Fruit fly (Drosophila melanogaster) whole organism, embryonic: Measurements from ENCODE around the gene Nf1.
A peak's percentile ranks its signal among the peaks of the same experiment; 100 is the strongest.

ENCODE experiments used
- CG10209 ChIP-seq: fragments of 200-800 bp; sonication (Bioruptor generic); optimal IDR thresholded peaks from 3 replicates; lab custom pipeline; 2017; ENCODE audit warnings: missing biosample characterization, mild to moderate bottlenecking, missing genetic modification characterization, missing genetic modification reagents
- CG10321 ChIP-seq: fragments of 200-800 bp; sonication (Bioruptor generic); IDR thresholded peaks from 2 replicates; pipeline ENCODE4 v1.3.6; 2022; ENCODE audit warnings: missing biosample characterization, missing genetic modification characterization
- CG10366 ChIP-seq: fragments of 200-800 bp; sonication (Bioruptor generic); IDR thresholded peaks from 2 replicates; pipeline ENCODE4 v1.3.6; 2022; ENCODE audit warnings: missing biosample characterization, missing genetic modification characterization
- CG12104 ChIP-seq: fragments of 200-800 bp; sonication (Bioruptor generic); optimal IDR thresholded peaks from 3 replicates; lab custom pipeline; 2016; ENCODE audit warnings: missing biosample characterization, missing genetic modification characterization
- CG12219 ChIP-seq: fragments of 200-800 bp; sonication (Bioruptor generic); optimal IDR thresholded peaks from 3 replicates; lab custom pipeline; 2018; ENCODE audit warnings: missing biosample characterization, mild to moderate bottlenecking, missing genetic modification characterization
- CG12391 ChIP-seq: fragments of 200-800 bp; sonication (Bioruptor generic); optimal IDR thresholded peaks from 3 replicates; lab custom pipeline; 2018; ENCODE audit warnings: missing biosample characterization, mild to moderate bottlenecking, missing genetic modification characterization, moderate library complexity
- CG14441 ChIP-seq: fragments of 200-800 bp; sonication (Bioruptor generic); IDR thresholded peaks from 2 replicates; pipeline ENCODE4 v1.3.6; 2022; ENCODE audit warnings: missing biosample characterization, missing genetic modification characterization
- CG1602 ChIP-seq: fragments of 200-800 bp; sonication (Bioruptor generic); optimal IDR thresholded peaks from 3 replicates; lab custom pipeline; 2016; ENCODE audit warnings: missing biosample characterization, missing genetic modification characterization
- CG17359 ChIP-seq: fragments of 200-800 bp; sonication (Bioruptor generic); optimal IDR thresholded peaks from 3 replicates; lab custom pipeline; 2018; ENCODE audit warnings: missing biosample characterization, mild to moderate bottlenecking, missing genetic modification characterization, moderate library complexity
- CG17802 ChIP-seq: fragments of 200-800 bp; sonication (Bioruptor generic); optimal IDR thresholded peaks from 2 replicates; lab custom pipeline; 2018; ENCODE audit warnings: missing biosample characterization, mild to moderate bottlenecking, missing genetic modification characterization, moderate library complexity
- CG18476 ChIP-seq: fragments of 200-800 bp; sonication (Bioruptor generic); optimal IDR thresholded peaks from 2 replicates; lab custom pipeline; 2016; ENCODE audit warnings: missing biosample characterization, mild to moderate bottlenecking, missing genetic modification characterization
- CG18599 ChIP-seq: fragments of 200-800 bp; sonication (Bioruptor generic); optimal IDR thresholded peaks from 3 replicates; lab custom pipeline; 2017; ENCODE audit warnings: missing biosample characterization, missing genetic modification characterization, mild to moderate bottlenecking, moderate library complexity, missing genetic modification reagents
- CG18764 ChIP-seq: fragments of 200-800 bp; sonication (Bioruptor generic); optimal IDR thresholded peaks from 3 replicates; lab custom pipeline; 2016; ENCODE audit warnings: missing biosample characterization, missing genetic modification characterization
- CG30403 ChIP-seq: fragments of 200-800 bp; sonication (Bioruptor generic); optimal IDR thresholded peaks from 3 replicates; lab custom pipeline; 2016; ENCODE audit warnings: missing biosample characterization, missing genetic modification characterization
- CG3163 ChIP-seq: fragments of 200-800 bp; sonication (Bioruptor generic); optimal IDR thresholded peaks from 3 replicates; lab custom pipeline; 2016; ENCODE audit warnings: missing biosample characterization, missing genetic modification characterization
- CG3407 ChIP-seq: fragments of 200-800 bp; sonication (Bioruptor generic); optimal IDR thresholded peaks from 2 replicates; lab custom pipeline; 2018; ENCODE audit warnings: missing biosample characterization, mild to moderate bottlenecking, missing genetic modification characterization
- CG3995 ChIP-seq: fragments of 200-800 bp; sonication (Bioruptor generic); optimal IDR thresholded peaks from 3 replicates; lab custom pipeline; 2016; ENCODE audit warnings: missing biosample characterization, missing genetic modification characterization
- CG4820 ChIP-seq: fragments of 200-800 bp; sonication (Bioruptor generic); optimal IDR thresholded peaks from 3 replicates; lab custom pipeline; 2016; ENCODE audit warnings: missing biosample characterization, missing genetic modification characterization
- CG7928 ChIP-seq: fragments of 200-800 bp; sonication (Bioruptor generic); optimal IDR thresholded peaks from 2 replicates; lab custom pipeline; 2017; ENCODE audit warnings: missing biosample characterization, mild to moderate bottlenecking, missing genetic modification characterization
- CG7987 ChIP-seq: fragments of 200-800 bp; sonication (Bioruptor generic); optimal IDR thresholded peaks from 2 replicates; lab custom pipeline; 2018; ENCODE audit warnings: missing biosample characterization, mild to moderate bottlenecking, missing genetic modification characterization, moderate library complexity
- CG9437 ChIP-seq: fragments of 200-800 bp; sonication (Bioruptor generic); optimal IDR thresholded peaks from 2 replicates; lab custom pipeline; 2018; ENCODE audit warnings: missing biosample characterization, mild to moderate bottlenecking, missing genetic modification characterization
- Chrac-16 ChIP-seq: fragments of 200-800 bp; sonication (Bioruptor generic); optimal IDR thresholded peaks from 3 replicates; lab custom pipeline; 2016; ENCODE audit warnings: missing biosample characterization, missing genetic modification characterization
- D19B ChIP-seq: fragments of 200-800 bp; sonication (Bioruptor generic); optimal IDR thresholded peaks from 2 replicates; lab custom pipeline; 2017; ENCODE audit warnings: missing biosample characterization, mild to moderate bottlenecking, missing genetic modification characterization
- Dek ChIP-seq: fragments of 200-800 bp; sonication (Bioruptor generic); optimal IDR thresholded peaks from 3 replicates; lab custom pipeline; 2019; ENCODE audit warnings: missing biosample characterization, mild to moderate bottlenecking, missing genetic modification characterization, moderate library complexity
- E2f1 ChIP-seq: fragments of 200-800 bp; sonication (Bioruptor generic); IDR thresholded peaks from 2 replicates; pipeline ENCODE4 v1.3.6; 2022; ENCODE audit warnings: missing biosample characterization, missing genetic modification characterization
- Ets65A ChIP-seq: fragments of 200-800 bp; sonication (Bioruptor generic); peaks from one replicate; lab custom pipeline; 2016; ENCODE audit warnings: missing biosample characterization, missing genetic modification characterization
- Fer1 ChIP-seq: fragments of 200-800 bp; sonication (Bioruptor generic); optimal IDR thresholded peaks from 2 replicates; lab custom pipeline; 2017; ENCODE audit warnings: missing biosample characterization, mild to moderate bottlenecking, missing genetic modification characterization
- MESR4 ChIP-seq: fragments of 200-800 bp; sonication (Bioruptor generic); optimal IDR thresholded peaks from 2 replicates; lab custom pipeline; 2018; ENCODE audit warnings: missing biosample characterization, mild to moderate bottlenecking, missing genetic modification characterization, moderate library complexity
- Max ChIP-seq: fragments of 200-800 bp; sonication (Bioruptor generic); optimal IDR thresholded peaks from 2 replicates; lab custom pipeline; 2016; ENCODE audit warnings: missing biosample characterization, mild to moderate bottlenecking, missing genetic modification characterization
- Oaz ChIP-seq: fragments of 200-800 bp; sonication (Bioruptor generic); IDR thresholded peaks from 2 replicates; pipeline ENCODE4 v1.3.6; 2022; ENCODE audit warnings: missing biosample characterization, missing genetic modification characterization
- Rfx ChIP-seq: fragments of 200-800 bp; sonication (Bioruptor generic); IDR thresholded peaks from 2 replicates; pipeline ENCODE4 v1.3.6; 2022; ENCODE audit warnings: missing biosample characterization, missing genetic modification characterization
- Sry-β ChIP-seq: fragments of 200-800 bp; sonication (Bioruptor generic); optimal IDR thresholded peaks from 2 replicates; lab custom pipeline; 2018; ENCODE audit warnings: missing biosample characterization, mild to moderate bottlenecking, missing genetic modification characterization, moderate library complexity
- TFAM ChIP-seq: fragments of 200-800 bp; sonication (Bioruptor generic); optimal IDR thresholded peaks from 2 replicates; lab custom pipeline; 2017; ENCODE audit warnings: missing biosample characterization, missing genetic modification characterization, inconsistent platforms
- ac ChIP-seq: fragments of 200-800 bp; sonication (Bioruptor generic); optimal IDR thresholded peaks from 3 replicates; lab custom pipeline; 2017; ENCODE audit warnings: missing biosample characterization, mild to moderate bottlenecking, missing genetic modification characterization
- danr ChIP-seq: fragments of 200-800 bp; sonication (Bioruptor generic); IDR thresholded peaks from 2 replicates; pipeline ENCODE4 v1.3.6; 2022; ENCODE audit warnings: missing biosample characterization, missing genetic modification characterization
- fd96Cb ChIP-seq: fragments of 200-800 bp; sonication (Bioruptor generic); optimal IDR thresholded peaks from 2 replicates; lab custom pipeline; 2018; ENCODE audit warnings: missing biosample characterization, mild to moderate bottlenecking, missing genetic modification characterization, moderate library complexity
- gsb-n ChIP-seq: fragments of 200-800 bp; sonication (Bioruptor generic); optimal IDR thresholded peaks from 3 replicates; lab custom pipeline; 2018; ENCODE audit warnings: missing biosample characterization, mild to moderate bottlenecking, missing genetic modification characterization
- hkb ChIP-seq, 2 experiments: fragments of 200-800 bp in 1 of 2; fragments of >200 bp in 1 of 2; sonication (Bioruptor generic) in 1 of 2; IDR thresholded peaks in 1 of 2; optimal IDR thresholded peaks in 1 of 2; 2 replicates each; pipeline versions ENCODE4 v1.3.6 to Lab custom; 2017 to 2022; ENCODE audit warnings: missing biosample characterization in 1 of 2, missing genetic modification characterization in 1 of 2
- lola ChIP-seq, 3 experiments: fragments of >200 bp in 2 of 3; fragments of 200-800 bp in 1 of 3; sonication (Bioruptor generic) in 1 of 3; optimal IDR thresholded peaks; 2 replicates each; lab custom pipeline; 2017 to 2019; ENCODE audit warnings: missing biosample characterization in 3 of 3, missing genetic modification characterization in 3 of 3, mild to moderate bottlenecking in 1 of 3, moderate library complexity in 1 of 3
- sd ChIP-seq: fragments of 200-800 bp; sonication (Bioruptor generic); optimal IDR thresholded peaks from 3 replicates; lab custom pipeline; 2018; ENCODE audit warnings: missing biosample characterization, mild to moderate bottlenecking, missing genetic modification characterization, moderate library complexity
- sens-2 ChIP-seq: fragments of 200-800 bp; sonication (Bioruptor generic); IDR thresholded peaks from 2 replicates; pipeline ENCODE4 v1.3.6; 2022; ENCODE audit warnings: missing biosample characterization, missing genetic modification characterization
- shn ChIP-seq: fragments of 200-800 bp; sonication (Bioruptor generic); optimal IDR thresholded peaks from 3 replicates; lab custom pipeline; 2016; ENCODE audit warnings: missing biosample characterization, missing genetic modification characterization
- ssp ChIP-seq: fragments of 200-800 bp; sonication (Bioruptor generic); IDR thresholded peaks from 2 replicates; pipeline ENCODE4 v1.3.6; 2022; ENCODE audit warnings: missing biosample characterization, missing genetic modification characterization
- tgo ChIP-seq: fragments of 200-800 bp; sonication (Bioruptor generic); IDR thresholded peaks from 3 replicates; pipeline ENCODE4 v1.3.6; 2022; ENCODE audit warnings: missing biosample characterization, missing genetic modification characterization
- vvl ChIP-seq: fragments of 200-800 bp; sonication (Bioruptor generic); IDR thresholded peaks from 2 replicates; pipeline ENCODE4 v1.3.6; 2022; ENCODE audit warnings: missing biosample characterization, missing genetic modification characterization
- zfh1 ChIP-seq: fragments of 200-800 bp; sonication (Bioruptor generic); IDR thresholded peaks from 3 replicates; pipeline ENCODE4 v1.3.6; 2022; ENCODE audit warnings: missing biosample characterization, missing genetic modification characterization

Gene Nf1

dm6 chr3R:26020244-26021171 is 37.7 kb downstream of the Nf1 start (continued):
- TF ChIP-seq lola (GFP tag; optimal IDR thresholded peaks at IDR 0.05; lab: Kevin White, UChicago) (peak in 1 of 3 experiments; percentile 70), danr (GFP tag; lab: Robert Waterston, UW) (no peak), CG18476 (GFP tag; lab: Kevin White, UChicago) (peak; percentile 10), Oaz (0 out of 2 replicates have a peak, but pooled peaks have one; percentile 18), MESR4 (no peak), CG14441 (GFP tag; lab: Robert Waterston, UW) (peak; percentile 64), CG9437 (GFP tag; lab: Kevin White, UChicago) (peak; percentile 68), Dek (tag; lab: Kevin White, UChicago) (peak; percentile 44), Ets65A (GFP tag; lab: Kevin White, UChicago) (no peak), hkb (optimal IDR thresholded peaks at IDR 0.05; lab: Kevin White, UChicago) (no peak), hkb (GFP tag; IDR thresholded peaks at IDR 0.05; lab: Robert Waterston, UW) (peak; percentile 37), CG12391 (peak; percentile 83), E2f1 (GFP tag; lab: Robert Waterston, UW) (peak; percentile 62), CG10366 (GFP tag; lab: Robert Waterston, UW) (peak; percentile 63), CG10209 (GFP tag; lab: Kevin White, UChicago) (peak; percentile 69), CG12104 (GFP tag; lab: Kevin White, UChicago) (peak; percentile 45), CG30403 (GFP tag; lab: Kevin White, UChicago) (peak; percentile 74), Max (GFP tag; lab: Kevin White, UChicago) (peak; percentile 32), sd (peak; percentile 60), Rfx (GFP tag; lab: Robert Waterston, UW) (peak; percentile 52), Chrac-16 (GFP tag; lab: Kevin White, UChicago) (peak; percentile 70), Fer1 (GFP tag; lab: Kevin White, UChicago) (peak; percentile 63), CG1602 (GFP tag; lab: Kevin White, UChicago) (peak; percentile 27), ssp (GFP tag; lab: Robert Waterston, UW) (peak; percentile 31; the same call in 1 of the 2 replicates), sens-2 (GFP tag; lab: Robert Waterston, UW) (0 out of 2 replicates have a peak, but pooled peaks have one; percentile 35), CG7987 (peak; percentile 22), CG4820 (GFP tag; lab: Kevin White, UChicago) (peak; percentile 56), vvl (GFP tag; lab: Robert Waterston, UW) (peak; percentile 62), CG3407 (GFP tag; lab: Kevin White, UChicago) (peak; percentile 62), CG18599 (GFP tag; lab: Kevin White, UChicago) (peak; percentile 73), CG10321 (no peak), fd96Cb (tag; lab: Kevin White, UChicago) (peak; percentile 77), CG3995 (GFP tag; lab: Kevin White, UChicago) (no peak)
- TF ChIP-seq, all 482 proteins: peak for 261

- TF ChIP-seq CG17359 (peak; percentile 90), CG18764 (GFP tag; lab: Kevin White, UChicago) (peak; percentile 84), sd (peak; percentile 52), ac (GFP tag; lab: Kevin White, UChicago) (peak; percentile 86), zfh1 (GFP tag; lab: Robert Waterston, UW) (peak; percentile 78), tgo (GFP tag; lab: Robert Waterston, UW) (peak; percentile 87), D19B (peak; percentile 85), CG3163 (GFP tag; lab: Kevin White, UChicago) (peak; percentile 32), Fer1 (GFP tag; lab: Kevin White, UChicago) (peak; percentile 86), Sry-β (GFP tag; lab: Kevin White, UChicago) (peak; percentile 58), TFAM (GFP tag; lab: Kevin White, UChicago) (peak; percentile 77), CG12219 (peak; percentile 81), CG17802 (tag; lab: Kevin White, UChicago) (peak; percentile 57), shn (GFP tag; lab: Kevin White, UChicago) (peak; percentile 73), gsb-n (tag; lab: Kevin White, UChicago) (peak; percentile 96), CG7928 (GFP tag; lab: Kevin White, UChicago) (peak; percentile 67)
Measured at dm6 chr3R:26021195-26021914, 38.5 kb downstream of the Nf1 start.
